Fruit fly (Drosophila melanogaster): Measurements from ENCODE around the gene CycH.
A peak's percentile ranks its signal among the peaks of the same experiment; 100 is the strongest.

Gene CycH

DNA sequence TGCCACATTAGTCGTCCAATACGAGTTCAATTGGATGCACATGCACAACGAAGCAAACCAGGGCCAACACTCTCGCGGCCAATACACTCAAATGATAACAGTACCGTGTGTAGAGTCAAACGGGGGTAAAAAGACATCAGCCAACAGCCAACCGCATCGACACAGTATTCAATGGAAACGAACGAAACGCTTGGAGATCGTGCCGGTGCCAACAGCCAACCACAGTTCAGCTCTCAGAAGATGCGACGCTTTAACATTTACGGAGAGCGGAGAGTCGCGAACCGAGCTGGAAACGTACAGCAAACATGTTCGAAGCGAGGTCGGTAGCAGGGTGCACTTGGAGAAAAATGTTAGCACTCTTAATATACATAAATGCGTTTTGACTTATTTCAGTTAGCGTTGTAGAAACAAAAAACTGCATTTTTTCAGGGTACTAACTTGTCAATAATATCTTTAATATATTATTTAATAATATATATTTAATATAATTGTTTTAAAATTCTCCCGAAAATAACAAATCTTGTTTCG lies 13.7 kb upstream of the CycH start (continued):
- no peak for TF ChIP-seq CG6272 (GFP tag; IDR thresholded peaks at IDR 0.05)
- TF ChIP-seq CG3847 (GFP tag; IDR thresholded peaks at IDR 0.05), result no peak
- no peak for TF ChIP-seq ato (GFP tag; IDR thresholded peaks at IDR 0.05; ENCODE audit: partially characterized antibody)
- TF ChIP-seq ci (GFP tag; IDR thresholded peaks at IDR 0.05), result peak; percentile 77
- no peak for TF ChIP-seq BtbVII (GFP tag; optimal IDR thresholded peaks at IDR 0.05)
- no peak for TF ChIP-seq Opbp (GFP tag; IDR thresholded peaks at IDR 0.05; ENCODE audit: partially characterized antibody)
- TF ChIP-seq CG7556 (GFP tag; optimal IDR thresholded peaks at IDR 0.05), result no peak
- TF ChIP-seq CHES-1-like (GFP tag; optimal IDR thresholded peaks at IDR 0.05), result no peak
- peak; percentile 47 for TF ChIP-seq CG11723 (GFP tag; optimal IDR thresholded peaks at IDR 0.05)
- peak in 1 of 2 experiments; percentile 49 for TF ChIP-seq Hr78 (GFP tag; optimal IDR thresholded peaks at IDR 0.05)
- TF ChIP-seq Fer1 (GFP tag; optimal IDR thresholded peaks at IDR 0.05), result no peak
- TF ChIP-seq esg (GFP tag; conservative IDR thresholded peaks at IDR 0.05), result peak; percentile 65
- no peak for TF ChIP-seq B-H2 (GFP tag; optimal IDR thresholded peaks at IDR 0.05)
- 0 out of 3 replicates have a peak, but pooled peaks have one; percentile 21 for TF ChIP-seq Aef1 (GFP tag; IDR thresholded peaks at IDR 0.05)
- TF ChIP-seq CG4707 (GFP tag; optimal IDR thresholded peaks at IDR 0.05), result no peak
- TF ChIP-seq CG2199 (GFP tag; IDR thresholded peaks at IDR 0.05), result 0 out of 3 replicates have a peak, but pooled peaks have one; percentile 9
- TF ChIP-seq kay (GFP tag; optimal IDR thresholded peaks at IDR 0.05), result no peak
- no peak for TF ChIP-seq CG15514 (GFP tag; optimal IDR thresholded peaks at IDR 0.05)
- no peak for TF ChIP-seq CkIIα-i1 (GFP tag; IDR thresholded peaks at IDR 0.05)
- peak; percentile 52 for TF ChIP-seq CG2202 (tag; optimal IDR thresholded peaks at IDR 0.05)
- no peak for TF ChIP-seq Side (GFP tag; optimal IDR thresholded peaks at IDR 0.05)
- no peak for TF ChIP-seq D19B (GFP tag; optimal IDR thresholded peaks at IDR 0.05)
- no peak for TF ChIP-seq CG34376 (GFP tag; optimal IDR thresholded peaks at IDR 0.05)
- TF ChIP-seq Asciz (GFP tag; optimal IDR thresholded peaks at IDR 0.05), result peak; percentile 64
- TF ChIP-seq sob (GFP tag; IDR thresholded peaks at IDR 0.05), result no peak; the same call in 1 of the 2 replicates
- no peak for TF ChIP-seq gcm2 (GFP tag; optimal IDR thresholded peaks at IDR 0.05)
- no peak for TF ChIP-seq CG12104 (GFP tag; optimal IDR thresholded peaks at IDR 0.05)
- TF ChIP-seq Bdp1 (GFP tag; optimal IDR thresholded peaks at IDR 0.05), result no peak
- peak; percentile 82 for TF ChIP-seq CG31441 (GFP tag; IDR thresholded peaks at IDR 0.05)
- TF ChIP-seq Ptx1 (GFP tag; IDR thresholded peaks at IDR 0.05), result no peak; the same call in 1 of the 2 replicates
- TF ChIP-seq Bteb2 (GFP tag; optimal IDR thresholded peaks at IDR 0.05), result no peak
- TF ChIP-seq CG13287 (GFP tag; IDR thresholded peaks at IDR 0.05; ENCODE audit: partially characterized antibody), result no peak
- peak; percentile 41 for TF ChIP-seq CG18764 (GFP tag; optimal IDR thresholded peaks at IDR 0.05)
- TF ChIP-seq phol (tag; optimal IDR thresholded peaks at IDR 0.05), result peak; percentile 82
- TF ChIP-seq CG6765 (GFP tag; optimal IDR thresholded peaks at IDR 0.05), result peak; percentile 7
- TF ChIP-seq MBD-R2 (GFP tag; IDR thresholded peaks at IDR 0.05), result 0 out of 2 replicates have a peak, but pooled peaks have one; percentile 38
- peak; percentile 40; the same call in 1 of the 2 replicates for TF ChIP-seq ttk (GFP tag; IDR thresholded peaks at IDR 0.05)
- no peak for TF ChIP-seq CG3065 (GFP tag; optimal IDR thresholded peaks at IDR 0.05)
- no peak for TF ChIP-seq CG2129 (GFP tag; IDR thresholded peaks at IDR 0.05; ENCODE audit: partially characterized antibody)
- peak; percentile 19 for TF ChIP-seq chn (GFP tag; optimal IDR thresholded peaks at IDR 0.05)
- no peak for TF ChIP-seq bab2 (GFP tag; optimal IDR thresholded peaks at IDR 0.05)
- no peak for TF ChIP-seq hb (GFP tag; IDR thresholded peaks at IDR 0.05; ENCODE audit: partially characterized antibody)
- no peak for TF ChIP-seq emc (GFP tag; optimal IDR thresholded peaks at IDR 0.05)
- TF ChIP-seq jumu (GFP tag; optimal IDR thresholded peaks at IDR 0.05), result no peak
- no peak for TF ChIP-seq CG10274 (GFP tag; optimal IDR thresholded peaks at IDR 0.05)
- no peak for TF ChIP-seq CG16863 (GFP tag; optimal IDR thresholded peaks at IDR 0.05)
- TF ChIP-seq Hmr (GFP tag; optimal IDR thresholded peaks at IDR 0.05), result no peak
- TF ChIP-seq ATbp (GFP tag; optimal IDR thresholded peaks at IDR 0.05), result peak; percentile 58
- no peak for TF ChIP-seq fd102C (GFP tag; optimal IDR thresholded peaks at IDR 0.05)
- TF ChIP-seq CG11398 (GFP tag; optimal IDR thresholded peaks at IDR 0.05), result no peak
- TF ChIP-seq fru (optimal IDR thresholded peaks at IDR 0.05), result no peak

Data from whole organism, embryonic.